Worm (Caenorhabditis elegans) whole organism, mixed stage, embryonic: ENCODE results near the gene T27E7.4.

Source experiments
- M03D4.4 ChIP-seq: sonication (generic microtip); optimal IDR thresholded peaks from 2 replicates; lab custom pipeline; 2017; ENCODE audit warnings: mild to moderate bottlenecking, missing genetic modification characterization, missing compliant biosample characterization
- blmp-1 ChIP-seq: fragments of 150-350 bp; optimal IDR thresholded peaks from 2 replicates; lab custom pipeline; 2014; ENCODE audit warnings: missing biosample characterization, missing genetic modification characterization
- ceh-39 ChIP-seq: fragments of 150-350 bp; optimal IDR thresholded peaks from 2 replicates; lab custom pipeline; 2014; ENCODE audit warnings: missing biosample characterization, missing genetic modification characterization
- ceh-43 ChIP-seq: fragments of 200-800 bp; sonication (Bioruptor generic); optimal IDR thresholded peaks from 2 replicates; lab custom pipeline; 2018; ENCODE audit warnings: mild to moderate bottlenecking, missing genetic modification characterization, moderate library complexity, missing compliant biosample characterization
- ceh-83 ChIP-seq: fragments of 200-800 bp; sonication (Bioruptor generic); optimal IDR thresholded peaks from 2 replicates; lab custom pipeline; 2018; ENCODE audit warnings: mild to moderate bottlenecking, missing genetic modification characterization, missing compliant biosample characterization
- ces-1 ChIP-seq: fragments of 150-350 bp; optimal IDR thresholded peaks from 2 replicates; lab custom pipeline; 2014; ENCODE audit warnings: missing biosample characterization, missing genetic modification reagents, missing genetic modification characterization
- drap-1 ChIP-seq: fragments of 200-800 bp; sonication (Bioruptor generic); optimal IDR thresholded peaks from 3 replicates; lab custom pipeline; 2018; ENCODE audit warnings: mild to moderate bottlenecking, missing genetic modification characterization, missing compliant biosample characterization
- elt-3 ChIP-seq: fragments of 150-350 bp; optimal IDR thresholded peaks from 2 replicates; lab custom pipeline; 2014; ENCODE audit warnings: missing biosample characterization, missing genetic modification characterization
- ham-2 ChIP-seq: fragments of 200-800 bp; sonication (Bioruptor generic); optimal IDR thresholded peaks from 2 replicates; lab custom pipeline; 2018; ENCODE audit warnings: mild to moderate bottlenecking, missing genetic modification characterization, missing compliant biosample characterization
- hlh-1 ChIP-seq: fragments of 150-350 bp; optimal IDR thresholded peaks from 2 replicates; lab custom pipeline; 2014; ENCODE audit warnings: missing biosample characterization, missing genetic modification reagents, missing genetic modification characterization
- lin-13 ChIP-seq: fragments of 150-350 bp; optimal IDR thresholded peaks from 2 replicates; lab custom pipeline; 2014; ENCODE audit warnings: missing biosample characterization, missing genetic modification characterization
- lsy-2 ChIP-seq: fragments of 150-350 bp; optimal IDR thresholded peaks from 2 replicates; lab custom pipeline; 2014; ENCODE audit warnings: missing biosample characterization, missing genetic modification characterization
- mab-5 ChIP-seq: fragments of 150-350 bp; optimal IDR thresholded peaks from 2 replicates; lab custom pipeline; 2014; ENCODE audit warnings: missing biosample characterization, missing genetic modification characterization
- mep-1 ChIP-seq: fragments of 150-350 bp; optimal IDR thresholded peaks from 2 replicates; lab custom pipeline; 2017; ENCODE audit warnings: missing biosample characterization, missing genetic modification reagents, missing genetic modification characterization, inconsistent platforms
- mls-2 ChIP-seq: sonication (generic microtip); optimal IDR thresholded peaks from 2 replicates; lab custom pipeline; 2016; ENCODE audit warnings: mild to moderate bottlenecking, missing genetic modification characterization, moderate library complexity, missing compliant biosample characterization
- nhr-12 ChIP-seq: fragments of 150-350 bp; optimal IDR thresholded peaks from 2 replicates; lab custom pipeline; 2014; ENCODE audit warnings: missing biosample characterization, missing genetic modification characterization
- nhr-2 ChIP-seq: fragments of 150-350 bp; optimal IDR thresholded peaks from 2 replicates; lab custom pipeline; 2014; ENCODE audit warnings: missing biosample characterization, missing genetic modification characterization
- nhr-237 ChIP-seq: fragments of 150-350 bp; optimal IDR thresholded peaks from 2 replicates; lab custom pipeline; 2014; ENCODE audit warnings: missing biosample characterization, missing genetic modification characterization
- nhr-28 ChIP-seq: fragments of 150-350 bp; optimal IDR thresholded peaks from 2 replicates; lab custom pipeline; 2014; ENCODE audit warnings: missing biosample characterization, missing genetic modification characterization
- pha-4 ChIP-seq: fragments of 150-350 bp; optimal IDR thresholded peaks from 2 replicates; lab custom pipeline; 2018; ENCODE audit warnings: missing biosample characterization, missing genetic modification reagents, missing genetic modification characterization
- sem-2 ChIP-seq: fragments of 200-800 bp; sonication (Bioruptor generic); optimal IDR thresholded peaks from 2 replicates; lab custom pipeline; 2018; ENCODE audit warnings: mild to moderate bottlenecking, missing genetic modification characterization, missing compliant biosample characterization
- snpc-4 ChIP-seq: fragments of 150-350 bp; optimal IDR thresholded peaks from 2 replicates; lab custom pipeline; 2014; ENCODE audit warnings: missing biosample characterization, missing genetic modification characterization
- sptf-1 ChIP-seq: sonication (generic microtip); optimal IDR thresholded peaks from 2 replicates; lab custom pipeline; 2017; ENCODE audit warnings: mild to moderate bottlenecking, missing genetic modification characterization, moderate library complexity, missing compliant biosample characterization
- tbx-8 ChIP-seq: fragments of 200-800 bp; sonication (Bioruptor generic); optimal IDR thresholded peaks from 2 replicates; lab custom pipeline; 2018; ENCODE audit warnings: mild to moderate bottlenecking, missing genetic modification characterization, moderate library complexity, missing compliant biosample characterization
- unc-120 ChIP-seq: sonication (generic microtip); optimal IDR thresholded peaks from 2 replicates; lab custom pipeline; 2017; ENCODE audit warnings: missing genetic modification characterization, missing compliant biosample characterization; ENCODE audit not compliant: poor library complexity, severe bottlenecking
- unc-39 ChIP-seq: fragments of 150-350 bp; optimal IDR thresholded peaks from 2 replicates; lab custom pipeline; 2014; ENCODE audit warnings: missing biosample characterization, missing genetic modification characterization
- unc-62 ChIP-seq: fragments of 150-350 bp; optimal IDR thresholded peaks from 2 replicates; lab custom pipeline; 2014; ENCODE audit warnings: missing biosample characterization, missing genetic modification reagents, missing genetic modification characterization
- zip-8 ChIP-seq: fragments of 150-350 bp; optimal IDR thresholded peaks from 2 replicates; lab custom pipeline; 2014; ENCODE audit warnings: missing biosample characterization, missing genetic modification characterization
- ztf-11 ChIP-seq: fragments of 150-350 bp; optimal IDR thresholded peaks from 2 replicates; lab custom pipeline; 2014; ENCODE audit warnings: missing biosample characterization, missing genetic modification characterization

Gene T27E7.4

DNA sequence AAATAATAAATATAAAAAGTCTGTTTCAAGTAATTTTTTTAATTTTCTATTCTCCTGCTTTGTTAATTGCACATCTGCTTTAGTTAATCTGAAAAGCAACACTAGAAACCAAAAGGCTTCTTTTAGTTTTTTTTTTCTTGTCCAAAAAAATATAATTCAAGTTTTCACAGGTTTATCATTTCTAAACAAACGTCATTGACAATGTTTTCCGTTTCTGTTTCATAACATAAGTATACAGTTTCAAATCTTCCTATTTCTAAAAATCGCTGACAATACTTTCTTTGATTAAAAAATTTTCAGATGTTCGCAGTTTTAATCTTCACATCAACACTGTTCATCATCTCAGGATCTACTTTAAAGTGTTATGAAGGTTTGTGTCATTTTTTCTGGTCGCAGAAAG is 30.2 kb upstream of the T27E7.4 start, which contains the start of gene Y57G11B.2:
Gene Y57G11B.2, plus strand, starts transcription at position 301 of the 400 bp plus-strand sequence.
- TF ChIP-seq blmp-1 (tag; lab: Kevin White, UChicago) = no peak
- TF ChIP-seq nhr-2 (tag; lab: Kevin White, UChicago) = no peak
- TF ChIP-seq drap-1 (GFP tag; lab: Kevin White, UChicago) = no peak
- TF ChIP-seq ceh-39 (tag; lab: Kevin White, UChicago) = no peak
- TF ChIP-seq nhr-12 (tag; lab: Kevin White, UChicago) = no peak
- TF ChIP-seq lin-13 (tag; lab: Kevin White, UChicago) = no peak
- no peak for TF ChIP-seq unc-62
- TF ChIP-seq unc-39 (tag; lab: Kevin White, UChicago) = no peak
- no peak for TF ChIP-seq ztf-11 (tag; lab: Kevin White, UChicago)
- TF ChIP-seq lsy-2 (tag; lab: Kevin White, UChicago) = no peak
- no peak for TF ChIP-seq ceh-43
- TF ChIP-seq ham-2 (GFP tag; lab: Kevin White, UChicago) = no peak
- TF ChIP-seq nhr-28 = no peak
- no peak for TF ChIP-seq unc-120
- no peak for TF ChIP-seq M03D4.4 (tag; lab: Kevin White, UChicago)
- TF ChIP-seq mls-2 (tag; lab: Kevin White, UChicago) = no peak
- no peak for TF ChIP-seq sptf-1 (tag; lab: Kevin White, UChicago)
- TF ChIP-seq ces-1 (GFP tag; lab: Kevin White, UChicago) = no peak
- TF ChIP-seq mep-1 (tag; lab: Kevin White, UChicago) = no peak

DNA sequence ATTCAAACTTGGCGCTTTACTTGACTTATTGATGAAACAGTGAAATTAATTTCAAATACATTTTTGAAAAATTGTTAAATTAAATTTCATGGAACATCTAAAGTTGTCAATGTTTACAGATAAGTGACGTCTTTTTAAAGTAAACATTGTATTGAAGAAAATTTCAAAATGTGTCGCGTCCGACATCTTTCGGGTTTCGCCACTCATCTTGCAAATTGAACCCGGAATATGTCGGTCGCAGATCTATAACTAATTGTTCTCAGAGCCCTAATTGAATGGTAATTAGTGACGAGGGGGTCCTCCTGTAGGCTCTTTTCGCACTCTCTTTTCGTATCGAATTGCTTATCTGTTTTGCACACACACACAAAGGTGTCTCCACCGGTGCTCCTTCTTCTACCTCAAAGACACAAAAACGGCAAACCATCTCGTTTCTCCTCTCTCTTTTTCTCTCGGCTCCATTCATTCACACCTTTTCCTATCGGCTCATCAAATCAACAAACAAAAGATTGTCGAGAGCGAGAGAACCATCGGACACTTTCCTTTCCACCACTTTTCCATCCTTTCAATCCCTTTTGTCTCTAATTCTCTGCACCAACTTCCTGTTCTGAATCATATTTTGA is 27.9 kb upstream of the T27E7.4 start:
- TF ChIP-seq pha-4 (tag; lab: Kevin White, UChicago) = no peak
- no peak for TF ChIP-seq zip-8 (tag; lab: Kevin White, UChicago)
- TF ChIP-seq lsy-2 (tag; lab: Kevin White, UChicago) = no peak
- TF ChIP-seq drap-1 (GFP tag; lab: Kevin White, UChicago) = no peak
- no peak for TF ChIP-seq ham-2 (GFP tag; lab: Kevin White, UChicago)
- no peak for TF ChIP-seq nhr-2 (tag; lab: Kevin White, UChicago)
- TF ChIP-seq sptf-1 (tag; lab: Kevin White, UChicago) = no peak
- no peak for TF ChIP-seq sem-2
- TF ChIP-seq ces-1 (GFP tag; lab: Kevin White, UChicago) = no peak
- TF ChIP-seq lin-13 (tag; lab: Kevin White, UChicago) = no peak
- TF ChIP-seq unc-39 (tag; lab: Kevin White, UChicago) = no peak
- TF ChIP-seq mab-5 (tag; lab: Kevin White, UChicago) = no peak
- TF ChIP-seq ceh-39 (tag; lab: Kevin White, UChicago) = no peak

- TF ChIP-seq ham-2 (GFP tag; lab: Kevin White, UChicago) (no peak), elt-3 (tag; lab: Kevin White, UChicago) (no peak), M03D4.4 (tag; lab: Kevin White, UChicago) (no peak), snpc-4 (tag; lab: Kevin White, UChicago) (no peak), ces-1 (GFP tag; lab: Kevin White, UChicago) (no peak), tbx-8 (no peak), unc-120 (no peak), unc-39 (tag; lab: Kevin White, UChicago) (no peak), hlh-1 (tag; lab: Kevin White, UChicago) (no peak), ceh-43 (no peak), nhr-2 (tag; lab: Kevin White, UChicago) (no peak)
Measured at ce11 chrIV:14561677-14562076, 26.8 kb upstream of the T27E7.4 start.

- TF ChIP-seq mab-5 (tag; lab: Kevin White, UChicago) (no peak), elt-3 (tag; lab: Kevin White, UChicago) (no peak), ces-1 (GFP tag; lab: Kevin White, UChicago) (no peak), unc-39 (tag; lab: Kevin White, UChicago) (no peak), M03D4.4 (tag; lab: Kevin White, UChicago) (no peak), tbx-8 (no peak), ham-2 (GFP tag; lab: Kevin White, UChicago) (no peak), ceh-39 (tag; lab: Kevin White, UChicago) (no peak), mls-2 (tag; lab: Kevin White, UChicago) (no peak), snpc-4 (tag; lab: Kevin White, UChicago) (no peak), ceh-83 (GFP tag; lab: Kevin White, UChicago) (no peak), unc-120 (no peak), drap-1 (GFP tag; lab: Kevin White, UChicago) (no peak), unc-62 (no peak), lin-13 (tag; lab: Kevin White, UChicago) (no peak), nhr-28 (no peak), pha-4 (tag; lab: Kevin White, UChicago) (no peak), nhr-237 (tag; lab: Kevin White, UChicago) (no peak), blmp-1 (tag; lab: Kevin White, UChicago) (no peak)
Measured at ce11 chrIV:14559267-14559666, 24.4 kb upstream of the T27E7.4 start.
